Fruit fly (Drosophila melanogaster): ENCODE measurements around the gene bcn92.

The bcn92 gene

dm6 chrX:2146574-2146973, 2.9 kb downstream of the bcn92 start (continued):
- TF ChIP-seq Poxn (GFP tag; IDR thresholded peaks at IDR 0.05): no peak
- no peak for TF ChIP-seq stc (GFP tag; IDR thresholded peaks at IDR 0.05)
- peak; percentile 37 for TF ChIP-seq CG18599 (GFP tag; optimal IDR thresholded peaks at IDR 0.05)
- no peak for TF ChIP-seq tll (GFP tag; optimal IDR thresholded peaks at IDR 0.05)
- no peak for TF ChIP-seq sqz (GFP tag; optimal IDR thresholded peaks at IDR 0.05)
- TF ChIP-seq CG12219 (GFP tag; optimal IDR thresholded peaks at IDR 0.05): peak; percentile 7
- TF ChIP-seq CG32532 (GFP tag; IDR thresholded peaks at IDR 0.05): peak; percentile 11; the same call in 1 of the 2 replicates
- no peak for TF ChIP-seq peb (GFP tag; IDR thresholded peaks at IDR 0.05)
- TF ChIP-seq CG3407 (GFP tag; optimal IDR thresholded peaks at IDR 0.05): no peak
- no peak for TF ChIP-seq Rfx (GFP tag; IDR thresholded peaks at IDR 0.05)
- peak; percentile 22; the same call in 1 of the 2 replicates for TF ChIP-seq ranshi (GFP tag; IDR thresholded peaks at IDR 0.05)
- no peak for TF ChIP-seq gcm2 (GFP tag; optimal IDR thresholded peaks at IDR 0.05)
- peak; percentile 82 for TF ChIP-seq CG11696 (GFP tag; IDR thresholded peaks at IDR 0.05)
- no peak for TF ChIP-seq Hand (GFP tag; optimal IDR thresholded peaks at IDR 0.05)
- TF ChIP-seq Tbp (GFP tag; optimal IDR thresholded peaks at IDR 0.05): no peak
- TF ChIP-seq CG8765 (GFP tag; IDR thresholded peaks at IDR 0.05): no peak
- no peak for TF ChIP-seq sr (GFP tag; IDR thresholded peaks at IDR 0.05)
- TF ChIP-seq CG15073 (GFP tag; optimal IDR thresholded peaks at IDR 0.05): peak; percentile 81
- TF ChIP-seq CG4404 (GFP tag; IDR thresholded peaks at IDR 0.05): 0 out of 2 replicates have a peak, but pooled peaks have one; percentile 6
- peak; percentile 17; the same call in 1 of the 2 replicates for TF ChIP-seq vvl (GFP tag; IDR thresholded peaks at IDR 0.05)
- 0 out of 3 replicates have a peak, but pooled peaks have one; percentile 46 for TF ChIP-seq ci (GFP tag; IDR thresholded peaks at IDR 0.05)
- no peak for TF ChIP-seq HLH54F (GFP tag; optimal IDR thresholded peaks at IDR 0.05)
- no peak for TF ChIP-seq CG10147 (GFP tag; optimal IDR thresholded peaks at IDR 0.05)
- no peak for TF ChIP-seq MTF-1 (GFP tag; optimal IDR thresholded peaks at IDR 0.05; ENCODE audit: borderline replicate concordance)
- TF ChIP-seq CG42726 (GFP tag; IDR thresholded peaks at IDR 0.05; ENCODE audit: partially characterized antibody): no peak
- TF ChIP-seq gsb (GFP tag; IDR thresholded peaks at IDR 0.05): no peak
- TF ChIP-seq CG14667 (GFP tag; IDR thresholded peaks at IDR 0.05): no peak
- 0 out of 2 replicates have a peak, but pooled peaks have one; percentile 21 for TF ChIP-seq Rx (GFP tag; IDR thresholded peaks at IDR 0.05)
- TF ChIP-seq Opbp (GFP tag; IDR thresholded peaks at IDR 0.05; ENCODE audit: partially characterized antibody): no peak
- TF ChIP-seq CG17186 (GFP tag; optimal IDR thresholded peaks at IDR 0.05): no peak
- TF ChIP-seq CG9817 (tag; optimal IDR thresholded peaks at IDR 0.05): no peak
- no peak for TF ChIP-seq CG16813 (GFP tag; IDR thresholded peaks at IDR 0.05; ENCODE audit: partially characterized antibody)
- peak; percentile 35 for TF ChIP-seq unpg (GFP tag; optimal IDR thresholded peaks at IDR 0.05)
- TF ChIP-seq CG12769 (tag; optimal IDR thresholded peaks at IDR 0.05): peak; percentile 5
- TF ChIP-seq Adf1 (GFP tag; IDR thresholded peaks at IDR 0.05): no peak
- peak; percentile 39 for TF ChIP-seq sens (GFP tag)
- TF ChIP-seq CG13894 (tag; optimal IDR thresholded peaks at IDR 0.05): no peak
- no peak for TF ChIP-seq ftz-f1 (GFP tag; optimal IDR thresholded peaks at IDR 0.05)
- no peak for TF ChIP-seq otp (GFP tag; IDR thresholded peaks at IDR 0.05)
- TF ChIP-seq Hr78 (GFP tag; optimal IDR thresholded peaks at IDR 0.05): no peak
- no peak for TF ChIP-seq CG13296 (GFP tag; optimal IDR thresholded peaks at IDR 0.05)
- TF ChIP-seq ewg (GFP tag; optimal IDR thresholded peaks at IDR 0.05): no peak
- no peak for TF ChIP-seq CG33213 (GFP tag; optimal IDR thresholded peaks at IDR 0.05)
- no peak for TF ChIP-seq CG4360 (GFP tag; IDR thresholded peaks at IDR 0.05)
- no peak for TF ChIP-seq CG3726 (GFP tag; IDR thresholded peaks at IDR 0.05)
- no peak for TF ChIP-seq amos (GFP tag; IDR thresholded peaks at IDR 0.05; ENCODE audit: partially characterized antibody)
- TF ChIP-seq NC2α (GFP tag; optimal IDR thresholded peaks at IDR 0.05): no peak
- no peak for TF ChIP-seq shn (GFP tag; optimal IDR thresholded peaks at IDR 0.05)
- no peak for TF ChIP-seq jigr1 (GFP tag; IDR thresholded peaks at IDR 0.05)
- TF ChIP-seq CG8290 (GFP tag; optimal IDR thresholded peaks at IDR 0.05): no peak
- peak in 1 of 2 experiments; percentile 58 for TF ChIP-seq CG8290 (tag; optimal IDR thresholded peaks at IDR 0.05)
- TF ChIP-seq sob (GFP tag; IDR thresholded peaks at IDR 0.05): no peak

Data from whole organism, embryonic.